Fruit fly (Drosophila melanogaster): ENCODE results near the gene CG7102.

dm6 chr2L:7901833-7902232 lies 14.5 kb upstream of the CG7102 start:
- TF ChIP-seq kay (GFP tag; ENCODE audit: borderline replicate concordance) (no peak), cic (GFP tag; optimal IDR thresholded peaks at IDR 0.05) (no peak), Clk (GFP tag; optimal IDR thresholded peaks at IDR 0.05) (no peak), Hr96 (GFP tag; optimal IDR thresholded peaks at IDR 0.05) (no peak), CG12768 (GFP tag; optimal IDR thresholded peaks at IDR 0.05) (no peak), ovo (GFP tag; optimal IDR thresholded peaks at IDR 0.05) (no peak), bab1 (GFP tag; optimal IDR thresholded peaks at IDR 0.05) (no peak), CG7045 (GFP tag; optimal IDR thresholded peaks at IDR 0.05) (no peak), CG33017 (tag; optimal IDR thresholded peaks at IDR 0.05) (no peak), Mnt (GFP tag; optimal IDR thresholded peaks at IDR 0.05) (no peak), toe (GFP tag; optimal IDR thresholded peaks at IDR 0.05) (no peak), CG11617 (GFP tag; optimal IDR thresholded peaks at IDR 0.05) (no peak)
